Worm (Caenorhabditis elegans) whole organism, L4 larva: ENCODE results near the gene knl-1.

Source experiments
- F10B5.3 ChIP-seq: sonication (generic microtip); optimal IDR thresholded peaks from 2 replicates; lab custom pipeline; 2016; ENCODE audit warnings: mild to moderate bottlenecking, missing genetic modification characterization, missing compliant biosample characterization
- F44E2.7 ChIP-seq: fragments of 200-800 bp; sonication (Bioruptor generic); IDR thresholded peaks from 2 replicates; pipeline ENCODE4 v2.1.2; 2022; ENCODE audit warnings: missing genetic modification characterization, missing compliant biosample characterization
- F49E8.2 ChIP-seq: sonication (generic microtip); optimal IDR thresholded peaks from 2 replicates; lab custom pipeline; 2016; ENCODE audit warnings: missing compliant biosample characterization, mild to moderate bottlenecking, missing genetic modification characterization, borderline replicate concordance
- T20F7.1 ChIP-seq: fragments of 200-800 bp; sonication (Bioruptor generic); optimal IDR thresholded peaks from 2 replicates; lab custom pipeline; 2018; ENCODE audit warnings: mild to moderate bottlenecking, missing genetic modification characterization, missing compliant biosample characterization
- Y48G9A.11 ChIP-seq: fragments of 200-800 bp; sonication (Bioruptor generic); IDR thresholded peaks from 2 replicates; pipeline ENCODE4 v1.3.6; 2022; ENCODE audit warnings: missing genetic modification reagents, missing genetic modification characterization, missing compliant biosample characterization
- Y75B8A.6 ChIP-seq: fragments of 200-800 bp; sonication (Bioruptor generic); IDR thresholded peaks from 2 replicates; pipeline ENCODE4 v1.3.6; 2022; ENCODE audit warnings: missing genetic modification reagents, missing genetic modification characterization, missing compliant biosample characterization
- ZK546.5 ChIP-seq, 2 experiments: sonication (generic microtip); optimal IDR thresholded peaks; 2 replicates each; lab custom pipeline; 2017; ENCODE audit warnings: missing biosample characterization in 2 of 2, missing genetic modification characterization in 2 of 2
- aha-1 ChIP-seq: fragments of 150-350 bp; peaks from one replicate; lab custom pipeline; 2014; ENCODE audit warnings: missing biosample characterization, missing genetic modification characterization
- ceh-28 ChIP-seq: fragments of 150-350 bp; optimal IDR thresholded peaks from 2 replicates; lab custom pipeline; 2014; ENCODE audit warnings: missing biosample characterization, missing genetic modification reagents, missing genetic modification characterization
- ces-1 ChIP-seq: fragments of 150-350 bp; sonication (generic microtip); optimal IDR thresholded peaks from 4 replicates; lab custom pipeline; 2014; ENCODE audit warnings: missing biosample characterization, missing genetic modification reagents, missing genetic modification characterization
- cey-2 ChIP-seq: sonication (generic microtip); optimal IDR thresholded peaks from 3 replicates; lab custom pipeline; 2017; ENCODE audit warnings: missing genetic modification characterization, mild to moderate bottlenecking, missing compliant biosample characterization, antibody characterized with exemption, borderline replicate concordance; ENCODE audit not compliant: insufficient read depth
- daf-12 ChIP-seq: fragments of 150-350 bp; optimal IDR thresholded peaks from 2 replicates; lab custom pipeline; 2014; ENCODE audit warnings: missing biosample characterization, missing genetic modification reagents, missing genetic modification characterization
- dmd-6 ChIP-seq: fragments of 200-800 bp; sonication (Bioruptor generic); IDR thresholded peaks from 2 replicates; pipeline ENCODE4 v1.3.6; 2022; ENCODE audit warnings: missing genetic modification reagents, missing genetic modification characterization, missing compliant biosample characterization
- dpl-1 ChIP-seq: fragments of 150-350 bp; optimal IDR thresholded peaks from 2 replicates; lab custom pipeline; 2014; ENCODE audit warnings: missing biosample characterization, missing genetic modification reagents, missing genetic modification characterization
- duxl-1 ChIP-seq: sonication (generic microtip); optimal IDR thresholded peaks from 2 replicates; lab custom pipeline; 2016; ENCODE audit warnings: mild to moderate bottlenecking, missing genetic modification characterization, moderate library complexity, missing compliant biosample characterization; ENCODE audit not compliant: poor library complexity
- dve-1 ChIP-seq: sonication (generic microtip); optimal IDR thresholded peaks from 2 replicates; lab custom pipeline; 2017; ENCODE audit warnings: antibody characterized with exemption, mild to moderate bottlenecking, missing genetic modification characterization, missing compliant biosample characterization; ENCODE audit not compliant: insufficient read depth
- egl-27 ChIP-seq: sonication (generic microtip); optimal IDR thresholded peaks from 3 replicates; lab custom pipeline; 2017; ENCODE audit warnings: missing biosample characterization, missing genetic modification reagents, missing genetic modification characterization
- fkh-10 ChIP-seq: fragments of 150-350 bp; optimal IDR thresholded peaks from 2 replicates; lab custom pipeline; 2014; ENCODE audit warnings: missing biosample characterization, missing genetic modification reagents, missing genetic modification characterization
- gei-8 ChIP-seq: fragments of 200-800 bp; sonication (Bioruptor generic); optimal IDR thresholded peaks from 2 replicates; lab custom pipeline; 2018; ENCODE audit warnings: mild to moderate bottlenecking, missing genetic modification characterization, missing compliant biosample characterization
- hlh-11 ChIP-seq: fragments of 200-800 bp; sonication (Bioruptor generic); optimal IDR thresholded peaks from 2 replicates; lab custom pipeline; 2018; ENCODE audit warnings: mild to moderate bottlenecking, missing genetic modification characterization, missing compliant biosample characterization
- hlh-30 ChIP-seq: sonication (generic microtip); optimal IDR thresholded peaks from 2 replicates; lab custom pipeline; 2017; ENCODE audit warnings: antibody characterized with exemption, mild to moderate bottlenecking, missing genetic modification characterization, missing compliant biosample characterization; ENCODE audit not compliant: insufficient read depth
- hmg-1.1 ChIP-seq: fragments of 200-800 bp; sonication (Bioruptor generic); IDR thresholded peaks from 2 replicates; pipeline ENCODE4 v1.3.6; 2022; ENCODE audit warnings: missing genetic modification reagents, missing genetic modification characterization, missing compliant biosample characterization
- jun-1 ChIP-seq: fragments of 150-350 bp; optimal IDR thresholded peaks from 2 replicates; lab custom pipeline; 2014; ENCODE audit warnings: missing biosample characterization, missing genetic modification reagents, missing genetic modification characterization
- lin-1 ChIP-seq: fragments of 200-800 bp; sonication (Bioruptor generic); IDR thresholded peaks from 2 replicates; pipeline ENCODE4 v1.3.6; 2022; ENCODE audit warnings: missing genetic modification reagents, missing genetic modification characterization, missing compliant biosample characterization
- lin-13 ChIP-seq: fragments of 150-350 bp; optimal IDR thresholded peaks from 2 replicates; lab custom pipeline; 2014; ENCODE audit warnings: missing biosample characterization, missing genetic modification reagents, missing genetic modification characterization
- lir-3 ChIP-seq: sonication (generic microtip); optimal IDR thresholded peaks from 2 replicates; lab custom pipeline; 2016; ENCODE audit warnings: mild to moderate bottlenecking, missing genetic modification characterization, missing compliant biosample characterization
- lsy-2 ChIP-seq, 2 experiments: fragments of 150-350 bp in 1 of 2; sonication (generic microtip) in 1 of 2; optimal IDR thresholded peaks; 2 replicates each; lab custom pipeline; 2014 to 2017; ENCODE audit warnings: missing biosample characterization in 2 of 2, missing genetic modification characterization in 2 of 2
- madf-5 ChIP-seq, 2 experiments: fragments of 200-800 bp; sonication (Bioruptor generic); IDR thresholded peaks; 2 replicates each; pipeline ENCODE4 v1.3.6; 2022; ENCODE audit warnings: missing compliant biosample characterization in 2 of 2, missing genetic modification characterization in 2 of 2
- mdt-29 ChIP-seq: fragments of 200-800 bp; sonication (Bioruptor generic); IDR thresholded peaks from 2 replicates; pipeline ENCODE4 v1.3.6; 2022; ENCODE audit warnings: missing genetic modification reagents, missing genetic modification characterization, missing compliant biosample characterization
- mep-1 ChIP-seq: fragments of 150-350 bp; sonication (generic microtip); optimal IDR thresholded peaks from 3 replicates; lab custom pipeline; 2014; ENCODE audit warnings: missing biosample characterization, missing genetic modification characterization
- mes-2 ChIP-seq: sonication (generic microtip); optimal IDR thresholded peaks from 2 replicates; lab custom pipeline; 2016; ENCODE audit warnings: missing genotype, mild to moderate bottlenecking, missing genetic modification characterization, missing compliant biosample characterization; ENCODE audit not compliant: poor library complexity, severe bottlenecking
- mxl-3 ChIP-seq: fragments of 200-800 bp; sonication (Bioruptor generic); optimal IDR thresholded peaks from 2 replicates; lab custom pipeline; 2018; ENCODE audit warnings: mild to moderate bottlenecking, missing genetic modification characterization, missing compliant biosample characterization
- nhr-10 ChIP-seq: fragments of 150-350 bp; optimal IDR thresholded peaks from 2 replicates; lab custom pipeline; 2014; ENCODE audit warnings: missing biosample characterization, missing genetic modification characterization
- nhr-237 ChIP-seq: sonication (generic microtip); optimal IDR thresholded peaks from 2 replicates; lab custom pipeline; 2017; ENCODE audit warnings: missing biosample characterization, missing genetic modification characterization
- nhr-42 ChIP-seq: fragments of 200-800 bp; sonication (Bioruptor generic); IDR thresholded peaks from 2 replicates; pipeline ENCODE4 v1.3.6; 2022; ENCODE audit warnings: missing genetic modification characterization, missing compliant biosample characterization
- spr-1 ChIP-seq: sonication (generic microtip); optimal IDR thresholded peaks from 2 replicates; lab custom pipeline; 2016; ENCODE audit warnings: mild to moderate bottlenecking, missing genetic modification characterization, missing compliant biosample characterization
- tag-97 ChIP-seq: fragments of 200-800 bp; sonication (Bioruptor generic); IDR thresholded peaks from 2 replicates; pipeline ENCODE4 v1.3.6; 2022; ENCODE audit warnings: missing genetic modification characterization, missing compliant biosample characterization
- unc-130 ChIP-seq: sonication (generic microtip); optimal IDR thresholded peaks from 2 replicates; lab custom pipeline; 2016; ENCODE audit warnings: missing genetic modification reagents, missing genetic modification characterization, missing compliant biosample characterization
- unc-39 ChIP-seq: sonication (generic microtip); optimal IDR thresholded peaks from 2 replicates; lab custom pipeline; 2017; ENCODE audit warnings: missing biosample characterization, missing genetic modification characterization
- unc-62 ChIP-seq, 3 experiments: fragments of 150-350 bp in 1 of 3; sonication (generic microtip); optimal IDR thresholded peaks in 2 of 3; peaks in 1 of 3; 1 replicate in 1 of 3; 2 replicates in 2 of 3; lab custom pipeline; 2014 to 2017; ENCODE audit warnings: missing biosample characterization in 3 of 3, missing genetic modification characterization in 3 of 3, missing genetic modification reagents in 3 of 3, missing genotype in 1 of 3
- zip-2 ChIP-seq: fragments of 150-350 bp; optimal IDR thresholded peaks from 2 replicates; lab custom pipeline; 2014; ENCODE audit warnings: missing biosample characterization, missing genetic modification characterization
- ztf-11 ChIP-seq: fragments of 150-350 bp; optimal IDR thresholded peaks from 2 replicates; lab custom pipeline; 2014; ENCODE audit warnings: missing biosample characterization, missing genetic modification characterization

knl-1 gene

DNA sequence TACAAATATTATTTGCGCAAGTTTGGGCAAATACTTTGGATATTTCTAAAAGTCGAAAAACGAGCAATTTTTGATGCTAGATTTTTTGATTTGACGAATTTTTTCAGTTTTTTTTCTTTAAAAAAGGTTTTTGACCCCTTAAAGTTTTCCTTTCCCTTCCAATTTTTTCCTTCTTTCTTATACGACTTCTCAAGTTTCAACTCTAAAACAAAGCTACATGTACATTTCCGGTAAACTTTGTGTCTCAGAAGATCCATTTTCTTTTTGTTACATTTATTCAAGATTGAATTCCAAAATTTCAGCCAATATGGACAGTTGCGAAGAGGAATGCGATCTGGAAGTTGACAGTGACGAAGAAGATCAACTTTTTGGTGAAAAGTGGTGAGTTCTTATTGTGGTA lies 28.4 kb downstream of the knl-1 start, which contains the start of gene mig-10:
TSS of gene mig-10 (plus strand) at position 301 of the 400 bp plus-strand sequence.
- TF ChIP-seq nhr-42 (no peak), unc-130 (GFP tag; lab: Kevin White, UChicago) (no peak), cey-2 (tag; lab: Kevin White, UChicago) (no peak), hlh-11 (no peak), ZK546.5 (tag; optimal IDR thresholded peaks at IDR 0.05; lab: Kevin White, UChicago) (no peak), ces-1 (GFP tag; lab: Kevin White, UChicago) (no peak), Y75B8A.6 (no peak), madf-5 (GFP tag; IDR thresholded peaks at IDR 0.05; lab: Robert Waterston, UW) (no peak), ztf-11 (tag; lab: Kevin White, UChicago) (no peak), lin-1 (GFP tag; lab: Robert Waterston, UW) (no peak), tag-97 (GFP tag; lab: Robert Waterston, UW) (no peak), jun-1 (tag; lab: Kevin White, UChicago) (no peak), duxl-1 (tag; lab: Kevin White, UChicago) (no peak), mdt-29 (GFP tag; lab: Robert Waterston, UW) (no peak), lsy-2 (tag; optimal IDR thresholded peaks at IDR 0.05; lab: Kevin White, UChicago) (no peak), egl-27 (tag; lab: Kevin White, UChicago) (no peak), nhr-10 (tag; lab: Kevin White, UChicago) (no peak), dpl-1 (GFP tag; lab: Kevin White, UChicago) (no peak), gei-8 (GFP tag; lab: Kevin White, UChicago) (no peak)
- TF ChIP-seq, all 104 proteins: peak for 0

DNA sequence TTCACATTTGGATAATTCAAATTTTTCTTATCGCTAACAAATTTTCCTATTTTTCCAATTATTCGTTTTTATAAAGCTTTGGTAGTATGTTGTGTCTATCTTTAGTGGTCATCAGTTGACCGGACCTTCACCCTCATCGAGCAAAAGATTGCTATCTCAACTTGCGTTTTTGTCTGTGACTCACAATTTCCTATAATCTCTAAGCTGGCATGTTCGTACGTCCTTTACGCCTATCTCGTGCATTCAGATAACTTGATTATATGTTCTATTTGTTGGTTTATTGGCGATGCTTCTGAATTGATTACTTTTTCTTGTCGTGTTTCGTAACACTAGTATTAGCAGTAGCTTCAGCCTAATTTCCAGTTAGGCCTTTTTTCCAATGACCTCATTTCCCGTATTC lies 29.1 kb downstream of the knl-1 start:
- TF ChIP-seq F44E2.7 (GFP tag; lab: Robert Waterston, UW) (no peak), lin-13 (GFP tag; lab: Kevin White, UChicago) (no peak), Y48G9A.11 (no peak), aha-1 (no peak), dmd-6 (no peak), dve-1 (tag; lab: Kevin White, UChicago) (no peak), F49E8.2 (tag; lab: Kevin White, UChicago) (no peak), ZK546.5 (tag; optimal IDR thresholded peaks at IDR 0.05; lab: Kevin White, UChicago) (no peak), mxl-3 (GFP tag; lab: Kevin White, UChicago) (no peak), hmg-1.1 (no peak), ceh-28 (tag; lab: Kevin White, UChicago) (no peak), lsy-2 (tag; optimal IDR thresholded peaks at IDR 0.05; lab: Kevin White, UChicago) (no peak)

DNA sequence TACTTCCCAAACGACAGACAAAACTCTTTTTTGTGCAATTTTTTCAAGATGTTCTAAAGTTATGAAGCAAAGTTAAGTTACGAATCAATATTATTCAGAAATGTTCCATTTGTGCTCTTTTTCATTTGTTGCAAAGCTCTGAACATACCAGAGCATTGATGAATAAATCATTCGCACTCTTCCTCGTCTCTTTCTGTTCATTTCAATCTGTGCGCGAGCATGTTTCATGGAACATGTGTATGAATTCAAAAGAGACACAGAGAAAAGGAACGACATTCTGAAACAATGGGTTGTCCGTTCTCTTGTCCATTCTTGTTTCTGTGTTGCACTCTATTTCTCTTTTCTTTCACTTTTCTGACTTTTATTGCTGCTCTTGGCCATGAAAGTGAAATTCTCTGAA lies 29.9 kb downstream of the knl-1 start:
- TF ChIP-seq aha-1 (peak; percentile 99), unc-62 (GFP tag; optimal IDR thresholded peaks at IDR 0.05 in 1 of 2; lab: Kevin White, UChicago) (peak in 1 of 2 experiments; percentile 94), unc-62 (tag; optimal IDR thresholded peaks at IDR 0.05; lab: Kevin White, UChicago) (no peak), zip-2 (tag; lab: Kevin White, UChicago) (no peak)

DNA sequence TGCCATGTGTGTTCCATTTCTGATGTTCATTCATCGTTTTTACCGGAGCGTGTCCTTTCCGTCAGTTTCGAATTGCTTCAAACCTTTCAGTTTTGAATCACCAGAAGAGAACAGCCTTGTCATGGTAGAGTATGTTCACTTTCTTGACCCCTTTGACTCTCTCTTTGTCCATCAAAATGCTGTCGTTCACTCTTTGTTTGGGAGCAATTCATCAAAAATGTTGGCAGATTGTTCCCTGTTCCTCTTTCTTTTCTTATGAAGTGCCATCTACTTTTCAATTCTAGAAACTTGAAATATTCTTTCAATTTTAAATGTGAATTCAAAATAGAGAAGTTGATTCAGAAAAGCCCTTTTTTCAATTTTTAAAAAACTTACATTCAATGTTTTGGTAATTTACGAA lies 30.9 kb downstream of the knl-1 start:
- peak in 1 of 2 experiments; percentile 92 for TF ChIP-seq unc-62 (GFP tag; optimal IDR thresholded peaks at IDR 0.05 in 1 of 2; lab: Kevin White, UChicago)
- TF ChIP-seq unc-62 (tag; optimal IDR thresholded peaks at IDR 0.05; lab: Kevin White, UChicago), result no peak
- no peak for TF ChIP-seq F10B5.3 (tag; lab: Kevin White, UChicago)

DNA sequence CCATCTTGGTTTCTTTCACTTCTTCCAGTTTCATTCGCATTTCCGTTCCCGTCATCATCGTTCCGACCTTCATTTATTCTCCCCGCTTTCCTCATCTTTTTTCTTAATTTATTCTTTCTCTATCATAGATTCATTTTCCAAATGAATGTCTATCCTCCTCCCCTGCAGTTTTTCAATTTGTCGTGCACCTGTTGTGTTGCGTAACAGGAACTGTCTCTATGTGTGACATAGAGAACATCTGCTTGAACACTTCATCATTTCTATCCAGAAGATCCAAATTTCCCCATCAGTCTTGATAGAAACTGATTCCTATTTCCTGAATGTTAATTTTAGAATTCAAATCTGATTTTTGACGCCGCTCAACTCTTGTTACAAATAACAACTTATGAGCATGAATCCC lies 33.1 kb downstream of the knl-1 start:
- TF ChIP-seq fkh-10 (GFP tag; lab: Kevin White, UChicago) (no peak), Y75B8A.6 (no peak), mes-2 (tag; lab: Kevin White, UChicago) (no peak), mep-1 (tag; lab: Kevin White, UChicago) (no peak), daf-12 (no peak), spr-1 (tag; lab: Kevin White, UChicago) (no peak), T20F7.1 (GFP tag; lab: Kevin White, UChicago) (no peak), unc-39 (no peak), lir-3 (tag; lab: Kevin White, UChicago) (no peak), nhr-237 (no peak), hlh-30 (no peak)
